Worm (Caenorhabditis elegans): ENCODE measurements around the gene math-41.

math-41 gene

ce11 chrII:1819944-1820570 is 4.4 kb upstream of the math-41 start, which contains the start of gene fbxc-19:
Gene fbxc-19, plus strand, starts transcription at chrII:1820479.
- TF ChIP-seq med-1 (GFP tag; optimal IDR thresholded peaks at IDR 0.05; ENCODE audit: insufficient read depth) (no peak), flt-1 (GFP tag; IDR thresholded peaks at IDR 0.05) (peak; percentile 51; the same call in 1 of the 2 replicates), tab-1 (GFP tag; IDR thresholded peaks at IDR 0.05) (no peak)

DNA sequence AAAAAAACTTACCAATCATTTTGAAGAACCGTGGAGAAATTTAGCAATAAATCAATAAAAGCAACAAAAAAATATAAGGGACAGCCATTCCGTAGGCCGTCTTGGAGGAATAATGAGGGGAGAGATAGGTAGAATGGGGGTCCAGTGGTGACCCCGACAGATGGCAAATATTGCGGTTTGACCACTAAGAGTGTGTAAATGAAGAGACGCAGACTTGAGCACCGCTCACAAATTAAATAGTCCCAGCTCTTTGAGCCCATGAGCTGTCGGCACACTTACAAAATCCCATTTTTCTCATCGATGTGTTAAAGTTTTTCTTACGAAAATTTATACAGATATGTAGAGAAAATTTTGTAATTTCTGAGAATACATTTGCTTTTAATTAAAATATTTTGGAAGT is 3.7 kb upstream of the math-41 start, which contains the start of gene fbxa-3:
fbxa-3 (minus strand) TSS at position 101 of the 400 bp plus-strand sequence.
- TF ChIP-seq ztf-23 (GFP tag; IDR thresholded peaks at IDR 0.05) (no peak), ref-1 (GFP tag; conservative IDR thresholded peaks at IDR 0.05) (no peak), ztf-29 (GFP tag; IDR thresholded peaks at IDR 0.05) (no peak), T22C8.4 (GFP tag; IDR thresholded peaks at IDR 0.05) (no peak), tab-1 (GFP tag; IDR thresholded peaks at IDR 0.05) (no peak), med-1 (GFP tag; optimal IDR thresholded peaks at IDR 0.05; ENCODE audit: insufficient read depth) (no peak), cog-1 (tag; optimal IDR thresholded peaks at IDR 0.05) (no peak), klf-2 (GFP tag; conservative IDR thresholded peaks at IDR 0.05) (no peak), flt-1 (GFP tag; IDR thresholded peaks at IDR 0.05) (no peak)

DNA sequence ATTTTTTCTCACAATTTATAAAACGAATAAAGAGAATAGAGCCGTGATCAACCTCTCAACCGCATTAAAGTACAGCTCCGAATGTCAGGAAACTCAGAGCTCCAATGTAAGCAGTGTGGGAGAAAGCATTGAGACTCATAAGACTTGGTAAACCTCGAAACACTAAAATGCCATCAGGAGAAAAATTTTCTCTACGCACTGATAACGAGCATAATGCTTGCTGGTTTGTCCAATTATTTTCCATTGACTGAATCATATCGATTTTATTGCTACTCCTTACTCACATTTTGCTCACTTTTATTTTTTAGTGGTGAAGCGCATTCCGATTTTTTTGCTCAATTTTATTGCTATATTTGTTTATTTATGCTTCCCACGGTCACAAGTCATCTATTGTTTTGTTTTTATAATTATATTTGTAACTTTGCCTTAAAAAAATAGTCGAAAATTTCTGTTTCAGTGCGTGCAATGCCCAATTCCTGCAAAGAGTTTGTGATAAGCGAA is 5.8 kb downstream of the math-41 start, which contains the start of gene math-40:
math-40 (plus strand) TSS at position 451 of the 501 bp plus-strand sequence.
- TF ChIP-seq ztf-29 (GFP tag; IDR thresholded peaks at IDR 0.05): no peak
- TF ChIP-seq klf-2 (GFP tag; conservative IDR thresholded peaks at IDR 0.05): no peak
- TF ChIP-seq med-1 (GFP tag; optimal IDR thresholded peaks at IDR 0.05; ENCODE audit: insufficient read depth): no peak
- no peak for TF ChIP-seq tab-1 (GFP tag; IDR thresholded peaks at IDR 0.05)
- no peak for TF ChIP-seq flt-1 (GFP tag; IDR thresholded peaks at IDR 0.05)

ce11 chrII:1831883-1832388 is 7.5 kb downstream of the math-41 start, which contains the start of gene math-39:
Gene math-39, plus strand, starts transcription at chrII:1832338.
- TF ChIP-seq cog-1 (tag; optimal IDR thresholded peaks at IDR 0.05): no peak
- TF ChIP-seq tab-1 (GFP tag; IDR thresholded peaks at IDR 0.05): no peak
- no peak for TF ChIP-seq ref-1 (GFP tag; conservative IDR thresholded peaks at IDR 0.05)
- TF ChIP-seq T22C8.4 (GFP tag; IDR thresholded peaks at IDR 0.05): no peak
- TF ChIP-seq med-1 (GFP tag; optimal IDR thresholded peaks at IDR 0.05; ENCODE audit: insufficient read depth): no peak
- TF ChIP-seq ztf-23 (GFP tag; IDR thresholded peaks at IDR 0.05): no peak
- TF ChIP-seq flt-1 (GFP tag; IDR thresholded peaks at IDR 0.05): no peak
- no peak for TF ChIP-seq ztf-29 (GFP tag; IDR thresholded peaks at IDR 0.05)
- TF ChIP-seq klf-2 (GFP tag; conservative IDR thresholded peaks at IDR 0.05): no peak

DNA sequence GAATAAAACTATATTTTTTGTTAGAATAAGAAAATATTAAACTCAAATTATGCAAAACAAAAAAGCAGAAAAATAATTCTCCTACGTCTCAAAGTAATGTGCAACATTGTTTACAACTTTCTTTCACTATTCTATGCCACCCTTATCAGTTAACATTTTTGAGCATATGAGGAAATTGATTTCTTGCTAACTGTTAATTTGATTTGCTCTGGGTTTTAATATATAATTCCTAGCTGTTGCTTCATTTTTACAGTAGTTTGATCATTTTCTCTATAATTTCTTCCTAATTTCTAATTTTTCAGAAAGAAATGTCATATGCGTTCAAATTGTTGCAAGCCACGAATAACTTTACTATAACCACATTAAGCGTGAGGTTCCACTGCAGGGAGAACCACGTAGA is 11.8 kb downstream of the math-41 start, which contains the start of gene T08E11.1:
T08E11.1 (plus strand) TSS at position 301 of the 400 bp plus-strand sequence.
- TF ChIP-seq klf-2 (GFP tag; conservative IDR thresholded peaks at IDR 0.05): no peak
- TF ChIP-seq flt-1 (GFP tag; IDR thresholded peaks at IDR 0.05): no peak
- no peak for TF ChIP-seq ztf-23 (GFP tag; IDR thresholded peaks at IDR 0.05)
- TF ChIP-seq T22C8.4 (GFP tag; IDR thresholded peaks at IDR 0.05): no peak
- no peak for TF ChIP-seq ztf-29 (GFP tag; IDR thresholded peaks at IDR 0.05)
- TF ChIP-seq tab-1 (GFP tag; IDR thresholded peaks at IDR 0.05): no peak
- TF ChIP-seq cog-1 (tag; optimal IDR thresholded peaks at IDR 0.05): no peak
- TF ChIP-seq med-1 (GFP tag; optimal IDR thresholded peaks at IDR 0.05; ENCODE audit: insufficient read depth): no peak
- TF ChIP-seq ref-1 (GFP tag; conservative IDR thresholded peaks at IDR 0.05): no peak

- TF ChIP-seq cog-1 (tag; optimal IDR thresholded peaks at IDR 0.05) (no peak), T22C8.4 (GFP tag; IDR thresholded peaks at IDR 0.05) (no peak)
Measured at ce11 chrII:1842894-1843293, 18.5 kb downstream of the math-41 start, which contains the start of the genes C52E2.5 and C52E2.4. Gene C52E2.5, minus strand, starts transcription at chrII:1842936. Gene C52E2.4, plus strand, starts transcription at chrII:1843145.

DNA sequence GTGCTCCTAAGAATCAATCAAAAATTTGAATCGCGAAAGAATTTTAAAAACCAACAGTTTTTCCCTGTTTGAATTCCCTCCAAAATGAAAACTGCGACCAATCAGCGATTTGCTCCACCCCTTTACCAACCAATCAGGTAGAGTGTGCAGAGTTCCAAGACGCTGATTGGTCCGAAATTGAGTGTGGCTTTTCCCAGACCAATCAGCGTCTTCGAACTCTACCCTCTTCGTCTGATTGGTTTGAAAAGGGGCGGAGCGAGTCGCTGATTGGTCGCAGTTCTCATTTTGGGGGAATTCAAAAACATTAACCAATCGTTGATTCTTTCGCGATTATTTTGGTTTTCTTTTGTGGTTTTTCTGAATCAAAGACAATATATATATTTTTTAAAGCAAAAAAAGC is 20.1 kb downstream of the math-41 start:
- TF ChIP-seq ref-1 (GFP tag; conservative IDR thresholded peaks at IDR 0.05) (no peak), cog-1 (tag; optimal IDR thresholded peaks at IDR 0.05) (no peak), T22C8.4 (GFP tag; IDR thresholded peaks at IDR 0.05) (no peak), flt-1 (GFP tag; IDR thresholded peaks at IDR 0.05) (no peak), ztf-29 (GFP tag; IDR thresholded peaks at IDR 0.05) (no peak), tab-1 (GFP tag; IDR thresholded peaks at IDR 0.05) (no peak), med-1 (GFP tag; optimal IDR thresholded peaks at IDR 0.05; ENCODE audit: insufficient read depth) (no peak), ztf-23 (GFP tag; IDR thresholded peaks at IDR 0.05) (no peak), klf-2 (GFP tag; conservative IDR thresholded peaks at IDR 0.05) (no peak)

- no peak for TF ChIP-seq ztf-29 (GFP tag; IDR thresholded peaks at IDR 0.05)
- TF ChIP-seq ztf-23 (GFP tag; IDR thresholded peaks at IDR 0.05): no peak
- TF ChIP-seq ref-1 (GFP tag; conservative IDR thresholded peaks at IDR 0.05): no peak
- TF ChIP-seq flt-1 (GFP tag; IDR thresholded peaks at IDR 0.05): no peak
Measured at ce11 chrII:1848109-1848508, 23.7 kb downstream of the math-41 start, which contains the start of gene fbxb-97. Gene fbxb-97, minus strand, starts transcription at chrII:1848161.

DNA sequence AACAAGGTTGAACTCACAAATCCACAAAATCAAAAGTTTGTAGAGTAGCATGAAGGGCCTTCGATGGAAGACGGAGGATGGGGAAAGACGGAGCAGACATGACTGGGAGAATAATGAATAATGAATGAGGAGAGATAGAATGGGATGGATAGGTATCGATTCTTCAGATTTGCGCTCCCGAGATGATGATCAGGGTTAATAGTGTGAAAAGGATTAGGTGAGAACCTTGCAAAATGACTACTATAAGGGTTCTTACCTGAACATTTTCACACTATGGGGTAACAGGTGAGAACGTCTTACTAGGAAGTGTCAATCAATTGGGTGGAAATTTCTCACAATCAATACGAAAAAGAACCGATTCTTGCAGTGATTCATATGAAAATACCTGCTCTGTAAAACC is 25.9 kb downstream of the math-41 start, which contains the start of gene fbxb-96:
fbxb-96 (minus strand) TSS at position 101 of the 400 bp plus-strand sequence.
- TF ChIP-seq cog-1 (tag; optimal IDR thresholded peaks at IDR 0.05): no peak
- no peak for TF ChIP-seq flt-1 (GFP tag; IDR thresholded peaks at IDR 0.05)
- no peak for TF ChIP-seq ref-1 (GFP tag; conservative IDR thresholded peaks at IDR 0.05)
- no peak for TF ChIP-seq klf-2 (GFP tag; conservative IDR thresholded peaks at IDR 0.05)
- TF ChIP-seq ztf-29 (GFP tag; IDR thresholded peaks at IDR 0.05): no peak
- no peak for TF ChIP-seq ztf-23 (GFP tag; IDR thresholded peaks at IDR 0.05)
- TF ChIP-seq T22C8.4 (GFP tag; IDR thresholded peaks at IDR 0.05): no peak

- TF ChIP-seq tab-1 (GFP tag; IDR thresholded peaks at IDR 0.05) (no peak), cog-1 (tag; optimal IDR thresholded peaks at IDR 0.05) (no peak), flt-1 (GFP tag; IDR thresholded peaks at IDR 0.05) (no peak), ztf-23 (GFP tag; IDR thresholded peaks at IDR 0.05) (no peak), med-1 (GFP tag; optimal IDR thresholded peaks at IDR 0.05; ENCODE audit: insufficient read depth) (no peak), klf-2 (GFP tag; conservative IDR thresholded peaks at IDR 0.05) (no peak), T22C8.4 (GFP tag; IDR thresholded peaks at IDR 0.05) (no peak), ref-1 (GFP tag; conservative IDR thresholded peaks at IDR 0.05) (no peak), ztf-29 (GFP tag; IDR thresholded peaks at IDR 0.05) (no peak)
Measured at ce11 chrII:1850840-1851294, 26.4 kb downstream of the math-41 start, which contains the start of gene C52E2.3. Gene C52E2.3, plus strand, starts transcription at chrII:1851244.

Measured in whole organism, midembryonic.